Fruit fly (Drosophila melanogaster) whole organism, adult: ENCODE data around the gene CG32801.
A peak's percentile ranks its signal among the peaks of the same experiment; 100 is the strongest.

Experiments used
- CG11617 ChIP-seq: fragments of 200-800 bp; sonication (Bioruptor generic); optimal IDR thresholded peaks from 2 replicates; lab custom pipeline; 2017; ENCODE audit warnings: mild to moderate bottlenecking, missing biosample characterization, missing genetic modification reagents, missing genetic modification characterization
- CG14711 ChIP-seq: fragments of 200-800 bp; sonication (Bioruptor generic); optimal IDR thresholded peaks from 2 replicates; lab custom pipeline; 2018; ENCODE audit warnings: missing biosample characterization, mild to moderate bottlenecking, missing genetic modification characterization, moderate library complexity
- CG1620 ChIP-seq: fragments of 200-800 bp; sonication (Bioruptor generic); optimal IDR thresholded peaks from 2 replicates; lab custom pipeline; 2016; ENCODE audit warnings: missing biosample characterization, missing genetic modification characterization
- CG7101 ChIP-seq: fragments of 200-800 bp; sonication (Bioruptor generic); optimal IDR thresholded peaks from 2 replicates; lab custom pipeline; 2018; ENCODE audit warnings: missing biosample characterization, mild to moderate bottlenecking, missing genetic modification characterization, moderate library complexity
- Crg-1 ChIP-seq: fragments of 200-800 bp; sonication (Bioruptor generic); optimal IDR thresholded peaks from 2 replicates; lab custom pipeline; 2016; ENCODE audit warnings: missing biosample characterization, missing genetic modification characterization
- Hr96 ChIP-seq: fragments of 200-800 bp; sonication (Bioruptor generic); optimal IDR thresholded peaks from 2 replicates; lab custom pipeline; 2016; ENCODE audit warnings: missing biosample characterization, missing genetic modification characterization
- bab1 ChIP-seq: fragments of 200-800 bp; sonication (Bioruptor generic); optimal IDR thresholded peaks from 3 replicates; lab custom pipeline; 2019; ENCODE audit warnings: missing biosample characterization, mild to moderate bottlenecking, missing genetic modification characterization, moderate library complexity
- cic ChIP-seq: fragments of 200-800 bp; sonication (Bioruptor generic); optimal IDR thresholded peaks from 2 replicates; lab custom pipeline; 2017; ENCODE audit warnings: missing biosample characterization, mild to moderate bottlenecking, missing genetic modification characterization, moderate library complexity
- kay ChIP-seq: fragments of 200-800 bp; sonication (Bioruptor generic); peaks from one replicate; lab custom pipeline; 2016; ENCODE audit warnings: missing biosample characterization, missing genetic modification characterization, borderline replicate concordance
- ovo ChIP-seq: fragments of 200-800 bp; sonication (Bioruptor generic); optimal IDR thresholded peaks from 2 replicates; lab custom pipeline; 2016; ENCODE audit warnings: missing biosample characterization, missing genetic modification characterization
- pad ChIP-seq: fragments of 200-800 bp; sonication (Bioruptor generic); optimal IDR thresholded peaks from 3 replicates; lab custom pipeline; 2017; ENCODE audit warnings: missing biosample characterization, missing genetic modification characterization, mild to moderate bottlenecking, moderate library complexity, missing genetic modification reagents
- toe ChIP-seq: fragments of 200-800 bp; sonication (Bioruptor generic); optimal IDR thresholded peaks from 2 replicates; lab custom pipeline; 2016; ENCODE audit warnings: missing biosample characterization, missing genetic modification characterization

DNA sequence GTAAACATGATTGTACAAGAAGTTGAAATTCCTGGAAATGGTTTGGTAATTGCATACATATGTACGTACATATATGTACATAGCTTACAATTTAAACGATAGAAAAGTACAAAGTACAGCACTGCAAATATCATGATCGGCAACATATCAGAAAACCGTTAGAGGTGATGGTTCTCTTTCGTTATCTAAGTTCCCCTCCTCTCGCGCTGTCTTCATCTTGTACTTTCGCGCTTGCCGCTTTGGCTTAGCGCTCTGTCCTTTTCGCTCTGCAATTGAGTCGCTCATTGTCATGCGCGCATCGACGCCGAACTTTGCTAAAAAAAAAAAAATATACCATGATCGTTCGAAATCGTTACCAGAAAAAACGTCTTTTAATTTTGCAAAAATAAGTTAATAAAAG, 991 bp upstream of the CG32801 start:
- TF ChIP-seq kay (GFP tag; lab: Kevin White, UChicago) (no peak), bab1 (GFP tag; lab: Kevin White, UChicago) (peak; percentile 0), pad (GFP tag; lab: Kevin White, UChicago) (peak; percentile 97), CG11617 (GFP tag; lab: Kevin White, UChicago) (no peak), CG14711 (tag; lab: Kevin White, UChicago) (no peak), ovo (GFP tag; lab: Kevin White, UChicago) (peak; percentile 61), Crg-1 (no peak), CG1620 (GFP tag; lab: Kevin White, UChicago) (no peak), Hr96 (GFP tag; lab: Kevin White, UChicago) (no peak), CG7101 (tag; lab: Kevin White, UChicago) (no peak), cic (GFP tag; lab: Kevin White, UChicago) (no peak), toe (no peak)
